Worm (Caenorhabditis elegans): ENCODE measurements around the gene sre-16.

DNA sequence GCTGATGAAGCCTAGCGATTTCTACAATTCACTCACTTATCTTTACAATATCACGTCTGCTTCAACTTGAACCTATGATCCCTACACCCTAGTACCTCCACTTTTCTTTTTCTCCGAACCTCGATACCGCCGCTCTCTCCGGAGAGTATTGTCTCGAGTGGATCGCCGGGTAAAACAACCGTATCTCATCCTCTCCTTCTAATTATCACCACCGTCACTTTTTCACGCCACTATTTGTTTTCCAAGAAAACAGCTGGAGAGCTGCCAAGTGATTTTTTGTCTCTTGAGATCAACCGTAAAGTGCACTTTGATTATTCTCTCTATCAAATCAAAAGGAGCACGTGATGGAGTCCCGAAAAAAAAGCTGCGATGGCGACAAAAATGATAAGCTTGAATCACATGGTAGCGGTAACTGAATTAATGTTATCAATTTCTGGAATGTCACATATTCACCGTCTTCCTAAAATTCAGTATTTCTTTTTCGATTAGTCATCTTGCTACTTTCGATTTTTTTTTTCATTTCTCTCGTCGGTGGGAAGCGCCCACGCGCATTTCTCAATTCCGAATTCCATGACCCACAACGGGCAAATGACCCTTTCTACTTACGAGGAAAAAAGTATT lies 36.3 kb downstream of the sre-16 start:
- no peak for TF ChIP-seq tbx-8 (GFP tag; optimal IDR thresholded peaks at IDR 0.05)
- no peak for TF ChIP-seq sptf-1 (tag; optimal IDR thresholded peaks at IDR 0.05)
- no peak for TF ChIP-seq nhr-28 (tag; optimal IDR thresholded peaks at IDR 0.05)
- TF ChIP-seq snpc-4 (tag; optimal IDR thresholded peaks at IDR 0.05): no peak
- TF ChIP-seq unc-39 (tag; optimal IDR thresholded peaks at IDR 0.05): no peak
- TF ChIP-seq elt-1 (tag; optimal IDR thresholded peaks at IDR 0.05; ENCODE audit: borderline replicate concordance, insufficient read depth): no peak
- no peak for TF ChIP-seq elt-3 (tag; optimal IDR thresholded peaks at IDR 0.05)
- no peak for TF ChIP-seq cnd-1 (tag; optimal IDR thresholded peaks at IDR 0.05)
- no peak for TF ChIP-seq bed-3 (GFP tag; optimal IDR thresholded peaks at IDR 0.05)
- TF ChIP-seq lin-32 (GFP tag; optimal IDR thresholded peaks at IDR 0.05): no peak

Measured in whole organism, mixed stage, embryonic.